Worm (Caenorhabditis elegans): ENCODE data around the gene C50A2.7.

C50A2.7 gene

ce11 chrIV:1213192-1213591 lies 50.0 kb downstream of the C50A2.7 start:
- no peak for TF ChIP-seq nhr-76 (tag; optimal IDR thresholded peaks at IDR 0.05)
- TF ChIP-seq unc-120 (tag; optimal IDR thresholded peaks at IDR 0.05; ENCODE audit: poor library complexity, severe bottlenecking) = no peak
- TF ChIP-seq ces-1 (GFP tag; optimal IDR thresholded peaks at IDR 0.05) = peak; percentile 65
- no peak for TF ChIP-seq flh-1 (GFP tag; optimal IDR thresholded peaks at IDR 0.05)
- no peak for TF ChIP-seq sem-2 (GFP tag; optimal IDR thresholded peaks at IDR 0.05)
